Worm (Caenorhabditis elegans) whole organism, L4 larva: ENCODE data around the gene dao-6.

Experiments used
- F10B5.3 ChIP-seq: sonication (generic microtip); optimal IDR thresholded peaks from 2 replicates; lab custom pipeline; 2016; ENCODE audit warnings: mild to moderate bottlenecking, missing genetic modification characterization, missing compliant biosample characterization
- F26F4.8 ChIP-seq: fragments of 200-800 bp; sonication (Bioruptor generic); conservative IDR thresholded peaks from 2 replicates; pipeline ENCODE4 v1.3.6; 2022; ENCODE audit warnings: missing genetic modification characterization, missing compliant biosample characterization
- F37D6.2 ChIP-seq: sonication (generic microtip); optimal IDR thresholded peaks from 2 replicates; lab custom pipeline; 2016; ENCODE audit warnings: mild to moderate bottlenecking, missing genetic modification characterization, missing compliant biosample characterization
- F49E8.2 ChIP-seq: sonication (generic microtip); optimal IDR thresholded peaks from 2 replicates; lab custom pipeline; 2016; ENCODE audit warnings: missing compliant biosample characterization, mild to moderate bottlenecking, missing genetic modification characterization, borderline replicate concordance
- R02D3.7 ChIP-seq: fragments of 150-350 bp; sonication (generic microtip); optimal IDR thresholded peaks from 3 replicates; lab custom pipeline; 2014; ENCODE audit warnings: missing biosample characterization, missing genetic modification characterization
- T20F7.1 ChIP-seq: fragments of 200-800 bp; sonication (Bioruptor generic); optimal IDR thresholded peaks from 2 replicates; lab custom pipeline; 2018; ENCODE audit warnings: mild to moderate bottlenecking, missing genetic modification characterization, missing compliant biosample characterization
- T26A8.4 ChIP-seq: fragments of 200-800 bp; sonication (Bioruptor generic); IDR thresholded peaks from 2 replicates; pipeline ENCODE4 v1.3.6; 2022; ENCODE audit warnings: missing genetic modification characterization, missing compliant biosample characterization
- Y5F2A.4 ChIP-seq: fragments of 200-800 bp; sonication (Bioruptor generic); optimal IDR thresholded peaks from 2 replicates; lab custom pipeline; 2018; ENCODE audit warnings: mild to moderate bottlenecking, missing genetic modification characterization, missing compliant biosample characterization
- Y75B8A.6 ChIP-seq: fragments of 200-800 bp; sonication (Bioruptor generic); IDR thresholded peaks from 2 replicates; pipeline ENCODE4 v1.3.6; 2022; ENCODE audit warnings: missing genetic modification reagents, missing genetic modification characterization, missing compliant biosample characterization
- ZK546.5 ChIP-seq, 2 experiments: sonication (generic microtip); optimal IDR thresholded peaks; 2 replicates each; lab custom pipeline; 2017; ENCODE audit warnings: missing biosample characterization in 2 of 2, missing genetic modification characterization in 2 of 2
- aha-1 ChIP-seq: fragments of 150-350 bp; peaks from one replicate; lab custom pipeline; 2014; ENCODE audit warnings: missing biosample characterization, missing genetic modification characterization
- ama-1 ChIP-seq: fragments of 150-350 bp; optimal IDR thresholded peaks from 2 replicates; lab custom pipeline; 2014; ENCODE audit warnings: inconsistent platforms, mixed read lengths
- arid-1 ChIP-seq: fragments of 200-800 bp; sonication (Bioruptor generic); conservative IDR thresholded peaks from 2 replicates; pipeline ENCODE4 v1.3.6; 2022; ENCODE audit warnings: missing genetic modification reagents, missing genetic modification characterization, missing compliant biosample characterization
- attf-4 ChIP-seq: sonication (generic microtip); optimal IDR thresholded peaks from 3 replicates; lab custom pipeline; 2017; ENCODE audit warnings: missing biosample characterization, missing genetic modification characterization
- ceh-32 ChIP-seq: sonication (generic microtip); optimal IDR thresholded peaks from 2 replicates; lab custom pipeline; 2016; ENCODE audit warnings: mild to moderate bottlenecking, missing genetic modification characterization, missing compliant biosample characterization; ENCODE audit not compliant: poor library complexity
- ceh-82 ChIP-seq: sonication (generic microtip); optimal IDR thresholded peaks from 2 replicates; lab custom pipeline; 2017; ENCODE audit warnings: missing biosample characterization, missing genetic modification characterization
- cey-2 ChIP-seq: sonication (generic microtip); optimal IDR thresholded peaks from 3 replicates; lab custom pipeline; 2017; ENCODE audit warnings: missing genetic modification characterization, mild to moderate bottlenecking, missing compliant biosample characterization, antibody characterized with exemption, borderline replicate concordance; ENCODE audit not compliant: insufficient read depth
- daf-16 ChIP-seq, 3 experiments: sonication (generic microtip); optimal IDR thresholded peaks; 2 replicates each; lab custom pipeline; 2016 to 2017; ENCODE audit warnings: missing genetic modification characterization in 3 of 3, missing genetic modification reagents in 3 of 3, mild to moderate bottlenecking in 2 of 3, missing compliant biosample characterization in 2 of 3, missing biosample characterization in 1 of 3, moderate library complexity in 1 of 3
- daf-8 ChIP-seq: fragments of 200-800 bp; sonication (Bioruptor generic); IDR thresholded peaks from 2 replicates; pipeline ENCODE4 v1.3.6; 2022; ENCODE audit warnings: missing genetic modification characterization, missing compliant biosample characterization
- dmd-6 ChIP-seq: fragments of 200-800 bp; sonication (Bioruptor generic); IDR thresholded peaks from 2 replicates; pipeline ENCODE4 v1.3.6; 2022; ENCODE audit warnings: missing genetic modification reagents, missing genetic modification characterization, missing compliant biosample characterization
- dmd-9 ChIP-seq: fragments of 200-800 bp; sonication (Bioruptor generic); IDR thresholded peaks from 2 replicates; pipeline ENCODE4 v1.3.6; 2022; ENCODE audit warnings: missing genetic modification reagents, missing genetic modification characterization, missing compliant biosample characterization
- dve-1 ChIP-seq: sonication (generic microtip); optimal IDR thresholded peaks from 2 replicates; lab custom pipeline; 2017; ENCODE audit warnings: antibody characterized with exemption, mild to moderate bottlenecking, missing genetic modification characterization, missing compliant biosample characterization; ENCODE audit not compliant: insufficient read depth
- egl-27 ChIP-seq: sonication (generic microtip); optimal IDR thresholded peaks from 3 replicates; lab custom pipeline; 2017; ENCODE audit warnings: missing biosample characterization, missing genetic modification reagents, missing genetic modification characterization
- egl-43 ChIP-seq: fragments of 200-800 bp; sonication (Bioruptor generic); IDR thresholded peaks from 2 replicates; pipeline ENCODE4 v1.3.6; 2022; ENCODE audit warnings: missing genetic modification reagents, missing genetic modification characterization, missing compliant biosample characterization
- fkh-10 ChIP-seq: fragments of 150-350 bp; optimal IDR thresholded peaks from 2 replicates; lab custom pipeline; 2014; ENCODE audit warnings: missing biosample characterization, missing genetic modification reagents, missing genetic modification characterization
- fos-1 ChIP-seq: fragments of 150-350 bp; optimal IDR thresholded peaks from 2 replicates; lab custom pipeline; 2014; ENCODE audit warnings: missing biosample characterization, missing genetic modification characterization
- lin-13 ChIP-seq: fragments of 150-350 bp; optimal IDR thresholded peaks from 2 replicates; lab custom pipeline; 2014; ENCODE audit warnings: missing biosample characterization, missing genetic modification reagents, missing genetic modification characterization
- lin-15B ChIP-seq: fragments of 150-350 bp; sonication (generic microtip); optimal IDR thresholded peaks from 3 replicates; lab custom pipeline; 2014; ENCODE audit warnings: missing biosample characterization, missing genetic modification characterization
- lir-3 ChIP-seq: sonication (generic microtip); optimal IDR thresholded peaks from 2 replicates; lab custom pipeline; 2016; ENCODE audit warnings: mild to moderate bottlenecking, missing genetic modification characterization, missing compliant biosample characterization
- lsy-2 ChIP-seq, 2 experiments: fragments of 150-350 bp in 1 of 2; sonication (generic microtip) in 1 of 2; optimal IDR thresholded peaks; 2 replicates each; lab custom pipeline; 2014 to 2017; ENCODE audit warnings: missing biosample characterization in 2 of 2, missing genetic modification characterization in 2 of 2
- madf-5 ChIP-seq, 2 experiments: fragments of 200-800 bp; sonication (Bioruptor generic); IDR thresholded peaks; 2 replicates each; pipeline ENCODE4 v1.3.6; 2022; ENCODE audit warnings: missing compliant biosample characterization in 2 of 2, missing genetic modification characterization in 2 of 2
- mep-1 ChIP-seq: fragments of 150-350 bp; sonication (generic microtip); optimal IDR thresholded peaks from 3 replicates; lab custom pipeline; 2014; ENCODE audit warnings: missing biosample characterization, missing genetic modification characterization
- mes-2 ChIP-seq: sonication (generic microtip); optimal IDR thresholded peaks from 2 replicates; lab custom pipeline; 2016; ENCODE audit warnings: missing genotype, mild to moderate bottlenecking, missing genetic modification characterization, missing compliant biosample characterization; ENCODE audit not compliant: poor library complexity, severe bottlenecking
- mxl-3 ChIP-seq: fragments of 200-800 bp; sonication (Bioruptor generic); optimal IDR thresholded peaks from 2 replicates; lab custom pipeline; 2018; ENCODE audit warnings: mild to moderate bottlenecking, missing genetic modification characterization, missing compliant biosample characterization
- nhr-10 ChIP-seq: fragments of 150-350 bp; optimal IDR thresholded peaks from 2 replicates; lab custom pipeline; 2014; ENCODE audit warnings: missing biosample characterization, missing genetic modification characterization
- nhr-102 ChIP-seq: sonication (generic microtip); optimal IDR thresholded peaks from 2 replicates; lab custom pipeline; 2016; ENCODE audit warnings: mild to moderate bottlenecking, missing genetic modification characterization, moderate library complexity, missing compliant biosample characterization
- nhr-111 ChIP-seq: fragments of 200-800 bp; sonication (Bioruptor generic); optimal IDR thresholded peaks from 2 replicates; lab custom pipeline; 2018; ENCODE audit warnings: mild to moderate bottlenecking, missing genetic modification characterization, missing compliant biosample characterization
- nhr-28 ChIP-seq: fragments of 150-350 bp; optimal IDR thresholded peaks from 2 replicates; lab custom pipeline; 2014; ENCODE audit warnings: missing biosample characterization, missing genetic modification characterization
- nhr-41 ChIP-seq: fragments of 200-800 bp; sonication (Bioruptor generic); IDR thresholded peaks from 2 replicates; pipeline ENCODE4 v1.3.6; 2022; ENCODE audit warnings: missing genetic modification reagents, missing genetic modification characterization, missing compliant biosample characterization
- nhr-6 ChIP-seq: fragments of 150-350 bp; optimal IDR thresholded peaks from 2 replicates; lab custom pipeline; 2014; ENCODE audit warnings: missing biosample characterization, missing genetic modification characterization
- pha-4 ChIP-seq, 2 experiments: fragments of 150-350 bp in 1 of 2; fragments of 200-800 bp in 1 of 2; sonication (Bioruptor generic) in 1 of 2; IDR thresholded peaks in 1 of 2; optimal IDR thresholded peaks in 1 of 2; 2 replicates each; pipeline versions ENCODE4 v1.3.6 to Lab custom; 2014 to 2022; ENCODE audit warnings: missing genetic modification characterization in 2 of 2, missing genetic modification reagents in 2 of 2, missing biosample characterization in 1 of 2, missing compliant biosample characterization in 1 of 2
- saeg-2 ChIP-seq: fragments of 200-800 bp; sonication (Bioruptor generic); IDR thresholded peaks from 2 replicates; pipeline ENCODE4 v1.3.6; 2022; ENCODE audit warnings: missing genetic modification reagents, missing genetic modification characterization, missing compliant biosample characterization
- snpc-4 ChIP-seq: fragments of 150-350 bp; optimal IDR thresholded peaks from 2 replicates; lab custom pipeline; 2014; ENCODE audit warnings: missing biosample characterization, missing genetic modification characterization
- spr-1 ChIP-seq: sonication (generic microtip); optimal IDR thresholded peaks from 2 replicates; lab custom pipeline; 2016; ENCODE audit warnings: mild to moderate bottlenecking, missing genetic modification characterization, missing compliant biosample characterization
- tag-97 ChIP-seq: fragments of 200-800 bp; sonication (Bioruptor generic); IDR thresholded peaks from 2 replicates; pipeline ENCODE4 v1.3.6; 2022; ENCODE audit warnings: missing genetic modification characterization, missing compliant biosample characterization
- tra-1 ChIP-seq: fragments of 200-800 bp; sonication (Bioruptor generic); IDR thresholded peaks from 2 replicates; pipeline ENCODE4 v1.3.6; 2022; ENCODE audit warnings: missing genetic modification reagents, missing genetic modification characterization, missing compliant biosample characterization
- vab-7 ChIP-seq: fragments of 200-800 bp; sonication (Bioruptor generic); IDR thresholded peaks from 2 replicates; pipeline ENCODE4 v1.3.6; 2022; ENCODE audit warnings: missing genetic modification reagents, missing genetic modification characterization, missing compliant biosample characterization
- zfp-2 ChIP-seq: sonication (generic microtip); optimal IDR thresholded peaks from 2 replicates; lab custom pipeline; 2016; ENCODE audit warnings: mild to moderate bottlenecking, missing genetic modification characterization, missing compliant biosample characterization
- ztf-11 ChIP-seq: fragments of 150-350 bp; optimal IDR thresholded peaks from 2 replicates; lab custom pipeline; 2014; ENCODE audit warnings: missing biosample characterization, missing genetic modification characterization

Gene dao-6

ce11 chrIII:9698635-9699396 lies 37.2 kb downstream of the dao-6 start (continued):
- no peak for TF ChIP-seq pha-4 (GFP tag; IDR thresholded peaks at IDR 0.05; lab: Robert Waterston, UW)
- TF ChIP-seq pha-4 (tag; optimal IDR thresholded peaks at IDR 0.05; lab: Kevin White, UChicago) = no peak
- TF ChIP-seq vab-7 (GFP tag; lab: Robert Waterston, UW) = no peak
- no peak for TF ChIP-seq madf-5 (GFP tag; IDR thresholded peaks at IDR 0.05; lab: Robert Waterston, UW)
- no peak for TF ChIP-seq spr-1 (tag; lab: Kevin White, UChicago)
- no peak for TF ChIP-seq lir-3 (tag; lab: Kevin White, UChicago)
- no peak for TF ChIP-seq ceh-82
- TF ChIP-seq daf-16 (GFP tag; optimal IDR thresholded peaks at IDR 0.05; lab: Kevin White, UChicago) = no peak
- TF ChIP-seq daf-16 (tag; optimal IDR thresholded peaks at IDR 0.05; lab: Kevin White, UChicago) = no peak
- no peak for TF ChIP-seq saeg-2 (GFP tag; lab: Robert Waterston, UW)
- no peak for TF ChIP-seq tag-97
- TF ChIP-seq nhr-111 (GFP tag; lab: Kevin White, UChicago) = no peak
- no peak for TF ChIP-seq ceh-32 (tag; lab: Kevin White, UChicago)
- TF ChIP-seq dmd-6 (GFP tag; lab: Robert Waterston, UW) = peak; percentile 37
- TF ChIP-seq mes-2 = peak; percentile 41
- TF ChIP-seq R02D3.7 (tag; lab: Kevin White, UChicago) = no peak
- no peak for TF ChIP-seq attf-4 (tag; lab: Kevin White, UChicago)
- peak; percentile 77 for TF ChIP-seq mxl-3 (GFP tag; lab: Kevin White, UChicago)
- TF ChIP-seq ZK546.5 (tag; optimal IDR thresholded peaks at IDR 0.05; lab: Kevin White, UChicago) = no peak
- no peak for TF ChIP-seq Y75B8A.6 (GFP tag; lab: Robert Waterston, UW)
- TF ChIP-seq arid-1 = no peak
- no peak for TF ChIP-seq ama-1 (lab: Kevin White, UChicago)
- no peak for TF ChIP-seq lin-13 (GFP tag; lab: Kevin White, UChicago)
- no peak for TF ChIP-seq zfp-2 (tag; lab: Kevin White, UChicago)
- TF ChIP-seq nhr-6 (tag; lab: Kevin White, UChicago) = no peak
- TF ChIP-seq tra-1 = 0 out of 2 replicates have a peak, but pooled peaks have one; percentile 40
- TF ChIP-seq fos-1 (tag; lab: Kevin White, UChicago) = no peak
- TF ChIP-seq T20F7.1 (GFP tag; lab: Kevin White, UChicago) = no peak
- TF ChIP-seq egl-27 = no peak
- TF ChIP-seq mep-1 (tag; lab: Kevin White, UChicago) = peak; percentile 34
- no peak for TF ChIP-seq F49E8.2 (tag; lab: Kevin White, UChicago)
- peak; percentile 40 for TF ChIP-seq dve-1 (tag; lab: Kevin White, UChicago)
- TF ChIP-seq daf-8 (GFP tag; lab: Robert Waterston, UW) = no peak
- TF ChIP-seq aha-1 (tag; lab: Kevin White, UChicago) = peak; percentile 80
- TF ChIP-seq T26A8.4 = no peak
- no peak for TF ChIP-seq lin-15B (tag; lab: Kevin White, UChicago)
- TF ChIP-seq ztf-11 (tag; lab: Kevin White, UChicago) = no peak
- no peak for TF ChIP-seq F26F4.8 (GFP tag; lab: Robert Waterston, UW)
- TF ChIP-seq nhr-102 (tag; lab: Kevin White, UChicago) = no peak
- no peak for TF ChIP-seq cey-2 (tag; lab: Kevin White, UChicago)
- no peak for TF ChIP-seq nhr-10
- TF ChIP-seq nhr-41 = no peak
- no peak for TF ChIP-seq Y5F2A.4 (GFP tag; lab: Kevin White, UChicago)
- TF ChIP-seq F10B5.3 (tag; lab: Kevin White, UChicago) = no peak
- no peak for TF ChIP-seq snpc-4
- TF ChIP-seq F37D6.2 = no peak
- TF ChIP-seq egl-43 = no peak
- no peak for TF ChIP-seq dmd-9 (GFP tag; lab: Robert Waterston, UW)
- no peak for TF ChIP-seq fkh-10 (GFP tag; lab: Kevin White, UChicago)
- peak; percentile 52 for TF ChIP-seq nhr-28 (tag; lab: Kevin White, UChicago)
- peak in 1 of 2 experiments; percentile 38 for TF ChIP-seq lsy-2 (tag; optimal IDR thresholded peaks at IDR 0.05; lab: Kevin White, UChicago)
